Fruit fly (Drosophila melanogaster) whole organism, embryonic: ENCODE data around the gene iav.

Experiments used
- Atf3 ChIP-seq: fragments of 200-800 bp; sonication (Bioruptor generic); optimal IDR thresholded peaks from 3 replicates; lab custom pipeline; 2016; ENCODE audit warnings: missing biosample characterization, missing genetic modification characterization
- CG10654 ChIP-seq: fragments of 200-800 bp; sonication (Bioruptor generic); optimal IDR thresholded peaks from 2 replicates; lab custom pipeline; 2016; ENCODE audit warnings: missing biosample characterization, missing genetic modification characterization
- CG11085 ChIP-seq: fragments of 200-800 bp; sonication (Bioruptor generic); IDR thresholded peaks from 2 replicates; pipeline ENCODE4 v1.3.6; 2022; ENCODE audit warnings: missing biosample characterization, missing genetic modification characterization
- CG12299 ChIP-seq: fragments of 200-800 bp; sonication (Bioruptor generic); optimal IDR thresholded peaks from 2 replicates; lab custom pipeline; 2018; ENCODE audit warnings: missing biosample characterization, mild to moderate bottlenecking, missing genetic modification characterization
- CG14860 ChIP-seq: fragments of 200-800 bp; sonication (Bioruptor generic); IDR thresholded peaks from 3 replicates; pipeline ENCODE4 v1.3.6; 2022; ENCODE audit warnings: missing biosample characterization, missing genetic modification characterization; ENCODE audit not compliant: partially characterized antibody
- CG17568 ChIP-seq: fragments of 200-800 bp; sonication (Bioruptor generic); optimal IDR thresholded peaks from 2 replicates; lab custom pipeline; 2018; ENCODE audit warnings: missing biosample characterization, mild to moderate bottlenecking, missing genetic modification characterization, moderate library complexity
- CG18262 ChIP-seq: fragments of 200-800 bp; optimal IDR thresholded peaks from 3 replicates; lab custom pipeline; 2019; ENCODE audit warnings: missing biosample characterization, mild to moderate bottlenecking, missing genetic modification characterization, moderate library complexity
- CG2875 ChIP-seq: fragments of 200-800 bp; sonication (Bioruptor generic); optimal IDR thresholded peaks from 2 replicates; lab custom pipeline; 2017; ENCODE audit warnings: missing biosample characterization, mild to moderate bottlenecking, missing genetic modification characterization, missing genetic modification reagents
- CG31365 ChIP-seq: fragments of 200-800 bp; sonication (Bioruptor generic); optimal IDR thresholded peaks from 2 replicates; lab custom pipeline; 2018; ENCODE audit warnings: missing biosample characterization, mild to moderate bottlenecking, missing genetic modification characterization
- CG32767 ChIP-seq: fragments of 200-800 bp; sonication (Bioruptor generic); IDR thresholded peaks from 2 replicates; pipeline ENCODE4 v1.3.6; 2022; ENCODE audit warnings: missing biosample characterization, missing genetic modification characterization
- CG33557 ChIP-seq: fragments of 200-800 bp; sonication (Bioruptor generic); optimal IDR thresholded peaks from 2 replicates; lab custom pipeline; 2019; ENCODE audit warnings: missing biosample characterization, mild to moderate bottlenecking, missing genetic modification characterization, moderate library complexity
- CG4707 ChIP-seq: fragments of 200-800 bp; sonication (Bioruptor generic); optimal IDR thresholded peaks from 2 replicates; lab custom pipeline; 2018; ENCODE audit warnings: missing biosample characterization, mild to moderate bottlenecking, missing genetic modification characterization, moderate library complexity
- CG4730 ChIP-seq: fragments of 200-800 bp; sonication (Bioruptor generic); IDR thresholded peaks from 2 replicates; pipeline ENCODE4 v1.3.6; 2022; ENCODE audit warnings: missing biosample characterization, missing genetic modification characterization
- CG6765 ChIP-seq: fragments of 200-800 bp; sonication (Bioruptor generic); optimal IDR thresholded peaks from 3 replicates; lab custom pipeline; 2017; ENCODE audit warnings: missing biosample characterization, mild to moderate bottlenecking, missing genetic modification characterization
- Dip2 ChIP-seq: fragments of 200-800 bp; sonication (Bioruptor generic); IDR thresholded peaks from 2 replicates; pipeline ENCODE4 v1.3.6; 2022; ENCODE audit warnings: missing biosample characterization, missing genetic modification characterization
- Dref ChIP-seq: fragments of 200-800 bp; sonication (Bioruptor generic); IDR thresholded peaks from 2 replicates; pipeline ENCODE4 v1.3.6; 2022; ENCODE audit warnings: missing biosample characterization, missing genetic modification characterization
- Gug ChIP-seq: fragments of 200-800 bp; sonication (Bioruptor generic); IDR thresholded peaks from 4 replicates; pipeline ENCODE4 v1.3.6; 2022; ENCODE audit warnings: missing biosample characterization, missing genetic modification characterization
- H15 ChIP-seq: fragments of 200-800 bp; sonication (Bioruptor generic); IDR thresholded peaks from 3 replicates; pipeline ENCODE4 v1.3.6; 2022; ENCODE audit warnings: missing biosample characterization, missing genetic modification characterization
- HHEX ChIP-seq: fragments of 200-800 bp; sonication (Bioruptor generic); optimal IDR thresholded peaks from 3 replicates; lab custom pipeline; 2017; ENCODE audit warnings: missing biosample characterization, mild to moderate bottlenecking, missing genetic modification characterization, missing genetic modification reagents
- Kr ChIP-seq: fragments of 200-800 bp; sonication (Bioruptor generic); optimal IDR thresholded peaks from 2 replicates; lab custom pipeline; 2017; ENCODE audit warnings: missing biosample characterization, mild to moderate bottlenecking, missing genetic modification characterization
- Lhr ChIP-seq: fragments of 200-800 bp; sonication (Bioruptor generic); optimal IDR thresholded peaks from 3 replicates; lab custom pipeline; 2017; ENCODE audit warnings: mild to moderate bottlenecking, missing biosample characterization, missing genetic modification reagents, missing genetic modification characterization
- MBD-R2 ChIP-seq: fragments of 200-800 bp; sonication (Bioruptor generic); IDR thresholded peaks from 2 replicates; pipeline ENCODE4 v1.3.6; 2022; ENCODE audit warnings: missing biosample characterization, missing genetic modification characterization
- NC2β ChIP-seq: fragments of 200-800 bp; sonication (Bioruptor generic); optimal IDR thresholded peaks from 2 replicates; lab custom pipeline; 2016; ENCODE audit warnings: missing biosample characterization, missing genetic modification characterization
- Optix ChIP-seq: fragments of 200-800 bp; sonication (Bioruptor generic); IDR thresholded peaks from 3 replicates; pipeline ENCODE4 v1.3.6; 2022; ENCODE audit warnings: missing biosample characterization, missing genetic modification characterization
- Poxn ChIP-seq: fragments of 200-800 bp; sonication (Bioruptor generic); IDR thresholded peaks from 2 replicates; pipeline ENCODE4 v1.3.6; 2022; ENCODE audit warnings: missing biosample characterization, missing genetic modification characterization
- Stat92E ChIP-seq, 3 experiments: fragments of >200 bp in 2 of 3; fragments of 200-800 bp in 1 of 3; sonication (Bioruptor generic) in 1 of 3; optimal IDR thresholded peaks; 2 replicates each; lab custom pipeline; 2017 to 2019; ENCODE audit warnings: missing biosample characterization in 3 of 3, missing genetic modification characterization in 3 of 3, mild to moderate bottlenecking in 1 of 3, moderate library complexity in 1 of 3
- ara ChIP-seq: fragments of 200-800 bp; sonication (Bioruptor generic); IDR thresholded peaks from 2 replicates; pipeline ENCODE4 v1.3.6; 2022; ENCODE audit warnings: missing biosample characterization, missing genetic modification characterization
- ash1 ChIP-seq: fragments of 200-800 bp; sonication (Bioruptor generic); optimal IDR thresholded peaks from 2 replicates; lab custom pipeline; 2018; ENCODE audit warnings: missing biosample characterization, mild to moderate bottlenecking, missing genetic modification characterization
- bigmax ChIP-seq: fragments of 200-800 bp; sonication (Bioruptor generic); optimal IDR thresholded peaks from 2 replicates; lab custom pipeline; 2018; ENCODE audit warnings: missing biosample characterization, mild to moderate bottlenecking, missing genetic modification characterization
- btn ChIP-seq: fragments of 200-800 bp; sonication (Bioruptor generic); optimal IDR thresholded peaks from 2 replicates; lab custom pipeline; 2016; ENCODE audit warnings: missing biosample characterization, missing genetic modification characterization
- corto ChIP-seq: fragments of 200-800 bp; sonication (Bioruptor generic); optimal IDR thresholded peaks from 2 replicates; lab custom pipeline; 2016; ENCODE audit warnings: missing biosample characterization, mild to moderate bottlenecking, missing genetic modification characterization, moderate library complexity
- croc ChIP-seq: fragments of 200-800 bp; sonication (Bioruptor generic); conservative IDR thresholded peaks from 3 replicates; pipeline ENCODE4 v1.3.6; 2022; ENCODE audit warnings: missing biosample characterization, missing genetic modification characterization
- dm ChIP-seq: fragments of 200-800 bp; sonication (Bioruptor generic); optimal IDR thresholded peaks from 3 replicates; lab custom pipeline; 2016; ENCODE audit warnings: missing biosample characterization, missing genetic modification characterization
- exex ChIP-seq: fragments of 200-800 bp; sonication (Bioruptor generic); optimal IDR thresholded peaks from 4 replicates; lab custom pipeline; 2018; ENCODE audit warnings: missing biosample characterization, mild to moderate bottlenecking, missing genetic modification characterization, moderate library complexity
- fu2 ChIP-seq: fragments of 200-800 bp; sonication (Bioruptor generic); optimal IDR thresholded peaks from 2 replicates; lab custom pipeline; 2016; ENCODE audit warnings: missing biosample characterization, missing genetic modification characterization
- gce ChIP-seq: fragments of 200-800 bp; sonication (Bioruptor generic); IDR thresholded peaks from 3 replicates; pipeline ENCODE4 v1.3.6; 2022; ENCODE audit warnings: missing biosample characterization, missing genetic modification characterization
- grau ChIP-seq: fragments of 200-800 bp; optimal IDR thresholded peaks from 3 replicates; lab custom pipeline; 2019; ENCODE audit warnings: missing biosample characterization, mild to moderate bottlenecking, missing genetic modification characterization, moderate library complexity
- knrl ChIP-seq: fragments of 200-800 bp; sonication (Bioruptor generic); IDR thresholded peaks from 3 replicates; pipeline ENCODE4 v1.3.6; 2022; ENCODE audit warnings: missing biosample characterization, missing genetic modification characterization; ENCODE audit not compliant: partially characterized antibody
- lbe ChIP-seq: fragments of 200-800 bp; sonication (Bioruptor generic); optimal IDR thresholded peaks from 2 replicates; lab custom pipeline; 2016; ENCODE audit warnings: missing biosample characterization, mild to moderate bottlenecking, missing genetic modification characterization
- mam ChIP-seq: fragments of 200-800 bp; sonication (Bioruptor generic); optimal IDR thresholded peaks from 3 replicates; lab custom pipeline; 2016; ENCODE audit warnings: missing biosample characterization, missing genetic modification characterization
- nerfin-2 ChIP-seq: fragments of 200-800 bp; sonication (Bioruptor generic); IDR thresholded peaks from 2 replicates; pipeline ENCODE4 v1.3.6; 2022; ENCODE audit warnings: missing biosample characterization, missing genetic modification characterization; ENCODE audit not compliant: partially characterized antibody
- peb ChIP-seq: fragments of 200-800 bp; sonication (Bioruptor generic); IDR thresholded peaks from 2 replicates; pipeline ENCODE4 v1.3.6; 2022; ENCODE audit warnings: missing biosample characterization, missing genetic modification characterization
- pfk ChIP-seq: fragments of 200-800 bp; sonication (Bioruptor generic); optimal IDR thresholded peaks from 2 replicates; lab custom pipeline; 2018; ENCODE audit warnings: missing biosample characterization, mild to moderate bottlenecking, missing genetic modification characterization, moderate library complexity
- phol ChIP-seq: fragments of 200-800 bp; sonication (Bioruptor generic); optimal IDR thresholded peaks from 3 replicates; lab custom pipeline; 2018; ENCODE audit warnings: missing biosample characterization, mild to moderate bottlenecking, missing genetic modification characterization, moderate library complexity
- pros ChIP-seq: fragments of 200-800 bp; sonication (Bioruptor generic); optimal IDR thresholded peaks from 3 replicates; lab custom pipeline; 2019; ENCODE audit warnings: missing biosample characterization, mild to moderate bottlenecking, missing genetic modification characterization, moderate library complexity
- psq ChIP-seq: fragments of 200-800 bp; sonication (Bioruptor generic); optimal IDR thresholded peaks from 2 replicates; lab custom pipeline; 2017; ENCODE audit warnings: missing biosample characterization, missing genetic modification characterization
- row ChIP-seq: fragments of 200-800 bp; sonication (Bioruptor generic); IDR thresholded peaks from 3 replicates; pipeline ENCODE4 v1.3.6; 2022; ENCODE audit warnings: missing biosample characterization, missing genetic modification characterization
- sd ChIP-seq: fragments of 200-800 bp; sonication (Bioruptor generic); optimal IDR thresholded peaks from 3 replicates; lab custom pipeline; 2018; ENCODE audit warnings: missing biosample characterization, mild to moderate bottlenecking, missing genetic modification characterization, moderate library complexity
- slou ChIP-seq: fragments of 200-800 bp; sonication (Bioruptor generic); optimal IDR thresholded peaks from 3 replicates; lab custom pipeline; 2016; ENCODE audit warnings: missing biosample characterization, missing genetic modification characterization
- tgo ChIP-seq: fragments of 200-800 bp; sonication (Bioruptor generic); IDR thresholded peaks from 3 replicates; pipeline ENCODE4 v1.3.6; 2022; ENCODE audit warnings: missing biosample characterization, missing genetic modification characterization
- zfh2 ChIP-seq: fragments of 200-800 bp; sonication (Bioruptor generic); optimal IDR thresholded peaks from 2 replicates; lab custom pipeline; 2016; ENCODE audit warnings: missing biosample characterization, missing genetic modification characterization

iav gene

dm6 chrX:6854563-6854962 lies 40.8 kb downstream of the iav start (continued):
- TF ChIP-seq btn (GFP tag; lab: Kevin White, UChicago) (peak; percentile 19), CG18262 (tag; lab: Kevin White, UChicago) (peak; percentile 84), croc (peak; percentile 59), CG33557 (GFP tag; lab: Kevin White, UChicago) (no peak), CG32767 (peak; percentile 48; the same call in 1 of the 2 replicates), Poxn (GFP tag; lab: Robert Waterston, UW) (no peak), CG31365 (tag; lab: Kevin White, UChicago) (peak; percentile 21), NC2β (peak; percentile 53), Stat92E (GFP tag; optimal IDR thresholded peaks at IDR 0.05; lab: Kevin White, UChicago) (no peak), slou (GFP tag; lab: Kevin White, UChicago) (peak; percentile 44), sd (peak; percentile 60), H15 (GFP tag; lab: Robert Waterston, UW) (peak; percentile 81), knrl (GFP tag; lab: Robert Waterston, UW) (no peak), fu2 (GFP tag; lab: Kevin White, UChicago) (peak; percentile 56), CG14860 (GFP tag; lab: Robert Waterston, UW) (no peak), dm (GFP tag; lab: Kevin White, UChicago) (peak; percentile 40), MBD-R2 (GFP tag; lab: Robert Waterston, UW) (peak; percentile 31; the same call in 1 of the 2 replicates), row (GFP tag; lab: Robert Waterston, UW) (peak; percentile 91), CG2875 (GFP tag; lab: Kevin White, UChicago) (peak; percentile 84), phol (peak; percentile 83), CG10654 (GFP tag; lab: Kevin White, UChicago) (peak; percentile 65), peb (0 out of 2 replicates have a peak, but pooled peaks have one; percentile 40), psq (GFP tag; lab: Kevin White, UChicago) (peak; percentile 32), mam (GFP tag; lab: Kevin White, UChicago) (peak; percentile 65), ara (GFP tag; lab: Robert Waterston, UW) (peak; percentile 82), CG6765 (peak; percentile 65), exex (tag; lab: Kevin White, UChicago) (peak; percentile 46), zfh2 (GFP tag; lab: Kevin White, UChicago) (peak; percentile 43), pfk (GFP tag; lab: Kevin White, UChicago) (no peak), corto (GFP tag; lab: Kevin White, UChicago) (peak; percentile 27), Gug (GFP tag; lab: Robert Waterston, UW) (peak; percentile 78; the same call in 3 of the 4 replicates), CG12299 (tag; lab: Kevin White, UChicago) (peak; percentile 56), bigmax (GFP tag; lab: Kevin White, UChicago) (no peak), Optix (GFP tag; lab: Robert Waterston, UW) (peak; percentile 72), CG17568 (GFP tag; lab: Kevin White, UChicago) (peak; percentile 84), Kr (GFP tag; lab: Kevin White, UChicago) (no peak), CG4707 (GFP tag; lab: Kevin White, UChicago) (peak; percentile 73), CG11085 (GFP tag; lab: Robert Waterston, UW) (peak; percentile 54), Dref (GFP tag; lab: Robert Waterston, UW) (no peak), HHEX (GFP tag; lab: Kevin White, UChicago) (peak; percentile 74), gce (GFP tag; lab: Robert Waterston, UW) (peak; percentile 54; the same call in 2 of the 3 replicates), Dip2 (GFP tag; lab: Robert Waterston, UW) (no peak), grau (peak; percentile 87), tgo (GFP tag; lab: Robert Waterston, UW) (peak; percentile 82), lbe (GFP tag; lab: Kevin White, UChicago) (peak; percentile 36), ash1 (GFP tag; lab: Kevin White, UChicago) (peak; percentile 51), nerfin-2 (no peak), Atf3 (GFP tag; lab: Kevin White, UChicago) (no peak), Lhr (GFP tag; lab: Kevin White, UChicago) (peak; percentile 36), CG4730 (GFP tag; lab: Robert Waterston, UW) (peak; percentile 68), pros (peak; percentile 7)
